Worm (Caenorhabditis elegans) whole organism, L1 larva: Measurements from ENCODE around the gene ucr-1.

Experiments
- C34B4.2 ChIP-seq: sonication (generic microtip); optimal IDR thresholded peaks from 2 replicates; lab custom pipeline; 2017; ENCODE audit warnings: mild to moderate bottlenecking, missing genetic modification characterization, missing compliant biosample characterization
- aha-1 ChIP-seq: fragments of 150-350 bp; optimal IDR thresholded peaks from 2 replicates; lab custom pipeline; 2014; ENCODE audit warnings: missing biosample characterization, missing genetic modification characterization
- alr-1 ChIP-seq: fragments of 200-800 bp; sonication (Bioruptor generic); optimal IDR thresholded peaks from 2 replicates; lab custom pipeline; 2018; ENCODE audit warnings: borderline replicate concordance, mild to moderate bottlenecking, missing genetic modification characterization, missing compliant biosample characterization
- aly-2 ChIP-seq: fragments of 150-350 bp; optimal IDR thresholded peaks from 2 replicates; lab custom pipeline; 2014; ENCODE audit warnings: missing biosample characterization, missing genetic modification characterization
- ceh-63 ChIP-seq: fragments of 200-800 bp; sonication (Bioruptor generic); optimal IDR thresholded peaks from 2 replicates; lab custom pipeline; 2018; ENCODE audit warnings: mild to moderate bottlenecking, missing genetic modification characterization, missing compliant biosample characterization
- ces-1 ChIP-seq: fragments of 150-350 bp; optimal IDR thresholded peaks from 2 replicates; lab custom pipeline; 2014; ENCODE audit warnings: missing biosample characterization, missing genetic modification reagents, missing genetic modification characterization
- dpl-1 ChIP-seq, 3 experiments: fragments of 150-350 bp in 2 of 3; sonication (generic microtip) in 1 of 3; optimal IDR thresholded peaks; 2 replicates each; lab custom pipeline; 2014 to 2017; ENCODE audit warnings: missing biosample characterization in 3 of 3, missing genetic modification characterization in 3 of 3, missing genetic modification reagents in 3 of 3
- dsc-1 ChIP-seq: sonication (generic microtip); optimal IDR thresholded peaks from 2 replicates; lab custom pipeline; 2016; ENCODE audit warnings: mild to moderate bottlenecking, missing genetic modification characterization, missing compliant biosample characterization
- efl-1 ChIP-seq, 4 experiments: fragments of 150-350 bp; optimal IDR thresholded peaks in 3 of 4; peaks in 1 of 4; 1 replicate in 1 of 4; 2 replicates in 3 of 4; lab custom pipeline; 2014; ENCODE audit warnings: missing biosample characterization in 2 of 4, missing genetic modification characterization in 2 of 4, missing genetic modification reagents in 2 of 4
- efl-3 ChIP-seq: fragments of 200-800 bp; sonication (Bioruptor generic); optimal IDR thresholded peaks from 2 replicates; lab custom pipeline; 2018; ENCODE audit warnings: mild to moderate bottlenecking, missing genetic modification characterization, missing compliant biosample characterization
- egl-13 ChIP-seq: sonication (generic microtip); optimal IDR thresholded peaks from 2 replicates; lab custom pipeline; 2016; ENCODE audit warnings: missing genotype, missing genetic modification reagents, missing genetic modification characterization, missing compliant biosample characterization
- elt-3 ChIP-seq, 6 experiments: fragments of 150-350 bp in 1 of 6; sonication (generic microtip); optimal IDR thresholded peaks; 2 replicates each; lab custom pipeline; 2017 to 2018; ENCODE audit warnings: missing biosample characterization in 6 of 6, missing genetic modification characterization in 6 of 6, inconsistent platforms in 1 of 6
- fkh-4 ChIP-seq: sonication (generic microtip); optimal IDR thresholded peaks from 2 replicates; lab custom pipeline; 2016; ENCODE audit warnings: missing compliant biosample characterization, missing genetic modification characterization, borderline replicate concordance
- grh-1 ChIP-seq: fragments of 200-800 bp; sonication (Bioruptor generic); IDR thresholded peaks from 2 replicates; pipeline ENCODE4 v1.3.6; 2022; ENCODE audit warnings: missing genetic modification reagents, missing genetic modification characterization, missing compliant biosample characterization
- hpl-2 ChIP-seq: fragments of 150-350 bp; optimal IDR thresholded peaks from 2 replicates; lab custom pipeline; 2014; ENCODE audit warnings: missing biosample characterization, missing genetic modification reagents, missing genetic modification characterization
- isw-1 ChIP-seq: fragments of 200-800 bp; sonication (Bioruptor generic); IDR thresholded peaks from 2 replicates; pipeline ENCODE4 v1.3.6; 2022; ENCODE audit warnings: missing genetic modification characterization, missing compliant biosample characterization
- jun-1 ChIP-seq: fragments of 150-350 bp; optimal IDR thresholded peaks from 2 replicates; lab custom pipeline; 2014; ENCODE audit warnings: missing biosample characterization, missing genetic modification reagents, missing genetic modification characterization
- lin-14 ChIP-seq: fragments of 200-800 bp; sonication (Bioruptor generic); optimal IDR thresholded peaks from 2 replicates; lab custom pipeline; 2018; ENCODE audit warnings: mild to moderate bottlenecking, missing genetic modification characterization, moderate library complexity, missing compliant biosample characterization
- lin-15B ChIP-seq: fragments of 150-350 bp; sonication (generic microtip); optimal IDR thresholded peaks from 3 replicates; lab custom pipeline; 2014; ENCODE audit warnings: missing biosample characterization, missing genetic modification characterization
- lin-35 ChIP-seq, 2 experiments: fragments of 150-350 bp; optimal IDR thresholded peaks; 2 replicates each; lab custom pipeline; 2014; ENCODE audit warnings: missing biosample characterization in 2 of 2, missing genetic modification characterization in 2 of 2, missing genetic modification reagents in 2 of 2
- lin-39 ChIP-seq: fragments of 150-350 bp; optimal IDR thresholded peaks from 2 replicates; lab custom pipeline; 2014; ENCODE audit warnings: missing biosample characterization, missing genetic modification reagents, missing genetic modification characterization
- lir-3 ChIP-seq: sonication (generic microtip); optimal IDR thresholded peaks from 2 replicates; lab custom pipeline; 2016; ENCODE audit warnings: mild to moderate bottlenecking, missing genetic modification characterization, moderate library complexity, missing compliant biosample characterization; ENCODE audit not compliant: poor library complexity
- lsy-2 ChIP-seq, 2 experiments: fragments of 150-350 bp; optimal IDR thresholded peaks; 2 replicates each; lab custom pipeline; 2014; ENCODE audit warnings: missing biosample characterization in 2 of 2, missing genetic modification characterization in 2 of 2
- mdl-1 ChIP-seq, 2 experiments: fragments of 150-350 bp; optimal IDR thresholded peaks; 2 replicates each; lab custom pipeline; 2014 to 2017; ENCODE audit warnings: missing biosample characterization in 2 of 2, missing genetic modification characterization in 2 of 2, inconsistent platforms in 1 of 2
- mef-2 ChIP-seq: fragments of 150-350 bp; optimal IDR thresholded peaks from 2 replicates; lab custom pipeline; 2014; ENCODE audit warnings: missing biosample characterization, missing genetic modification characterization
- nhr-11 ChIP-seq: fragments of 150-350 bp; optimal IDR thresholded peaks from 2 replicates; lab custom pipeline; 2014; ENCODE audit warnings: missing biosample characterization, missing genetic modification characterization
- nhr-20 ChIP-seq: sonication (generic microtip); optimal IDR thresholded peaks from 2 replicates; lab custom pipeline; 2016; ENCODE audit warnings: mild to moderate bottlenecking, missing genetic modification characterization, missing compliant biosample characterization
- nhr-237 ChIP-seq: fragments of 150-350 bp; optimal IDR thresholded peaks from 2 replicates; lab custom pipeline; 2014; ENCODE audit warnings: missing biosample characterization, missing genetic modification characterization
- nhr-28 ChIP-seq: fragments of 150-350 bp; optimal IDR thresholded peaks from 2 replicates; lab custom pipeline; 2014; ENCODE audit warnings: missing biosample characterization, missing genetic modification characterization
- nhr-71 ChIP-seq: sonication (generic microtip); optimal IDR thresholded peaks from 2 replicates; lab custom pipeline; 2016; ENCODE audit warnings: mild to moderate bottlenecking, missing genetic modification characterization, moderate library complexity, missing compliant biosample characterization
- nhr-76 ChIP-seq: sonication (generic microtip); optimal IDR thresholded peaks from 2 replicates; lab custom pipeline; 2017; ENCODE audit warnings: missing biosample characterization, missing genetic modification characterization
- nhr-84 ChIP-seq: sonication (generic microtip); optimal IDR thresholded peaks from 2 replicates; lab custom pipeline; 2017; ENCODE audit warnings: missing biosample characterization, missing genetic modification characterization
- nhr-85 ChIP-seq: sonication (generic microtip); peaks from one replicate; lab custom pipeline; 2016; ENCODE audit warnings: missing genetic modification characterization, inconsistent platforms, missing compliant biosample characterization
- pag-3 ChIP-seq: sonication (generic microtip); optimal IDR thresholded peaks from 2 replicates; lab custom pipeline; 2017; ENCODE audit warnings: missing genetic modification characterization, mild to moderate bottlenecking, missing compliant biosample characterization, antibody characterized with exemption, borderline replicate concordance; ENCODE audit not compliant: insufficient read depth
- pax-3 ChIP-seq: fragments of 200-800 bp; sonication (Bioruptor generic); optimal IDR thresholded peaks from 2 replicates; lab custom pipeline; 2018; ENCODE audit warnings: mild to moderate bottlenecking, missing genetic modification characterization, moderate library complexity, missing compliant biosample characterization
- pqm-1 ChIP-seq: sonication (generic microtip); optimal IDR thresholded peaks from 3 replicates; lab custom pipeline; 2017; ENCODE audit warnings: missing biosample characterization, missing genetic modification characterization
- rnt-1 ChIP-seq: sonication (generic microtip); optimal IDR thresholded peaks from 2 replicates; lab custom pipeline; 2016; ENCODE audit warnings: mild to moderate bottlenecking, missing genetic modification characterization, moderate library complexity, missing compliant biosample characterization
- skn-1 ChIP-seq: fragments of 150-350 bp; optimal IDR thresholded peaks from 2 replicates; lab custom pipeline; 2014; ENCODE audit warnings: missing biosample characterization, missing genetic modification characterization
- snpc-4 ChIP-seq: fragments of 150-350 bp; optimal IDR thresholded peaks from 2 replicates; lab custom pipeline; 2014; ENCODE audit warnings: missing biosample characterization, missing genetic modification characterization
- sox-4 ChIP-seq: sonication (generic microtip); optimal IDR thresholded peaks from 2 replicates; lab custom pipeline; 2016; ENCODE audit warnings: missing genetic modification characterization, missing compliant biosample characterization
- tbx-2 ChIP-seq: sonication (generic microtip); optimal IDR thresholded peaks from 2 replicates; lab custom pipeline; 2016; ENCODE audit warnings: missing genetic modification characterization, missing compliant biosample characterization
- unc-98 ChIP-seq: fragments of 200-800 bp; sonication (Bioruptor generic); IDR thresholded peaks from 2 replicates; pipeline ENCODE4 v1.3.6; 2022; ENCODE audit warnings: missing genetic modification characterization, missing compliant biosample characterization
- xbp-1 ChIP-seq: sonication (generic microtip); optimal IDR thresholded peaks from 2 replicates; lab custom pipeline; 2016; ENCODE audit warnings: missing genetic modification characterization, missing compliant biosample characterization
- zag-1 ChIP-seq: fragments of 150-350 bp; optimal IDR thresholded peaks from 2 replicates; lab custom pipeline; 2014; ENCODE audit warnings: missing biosample characterization, missing genetic modification characterization

ucr-1 gene

ce11 chrIII:5584647-5585046 is 7.3 kb upstream of the ucr-1 start, which contains the start of gene F56D2.3 (continued):
- TF ChIP-seq mef-2 (tag; lab: Kevin White, UChicago) (no peak), sox-4 (no peak)
- TF ChIP-seq, all 84 proteins: peak for 0

DNA sequence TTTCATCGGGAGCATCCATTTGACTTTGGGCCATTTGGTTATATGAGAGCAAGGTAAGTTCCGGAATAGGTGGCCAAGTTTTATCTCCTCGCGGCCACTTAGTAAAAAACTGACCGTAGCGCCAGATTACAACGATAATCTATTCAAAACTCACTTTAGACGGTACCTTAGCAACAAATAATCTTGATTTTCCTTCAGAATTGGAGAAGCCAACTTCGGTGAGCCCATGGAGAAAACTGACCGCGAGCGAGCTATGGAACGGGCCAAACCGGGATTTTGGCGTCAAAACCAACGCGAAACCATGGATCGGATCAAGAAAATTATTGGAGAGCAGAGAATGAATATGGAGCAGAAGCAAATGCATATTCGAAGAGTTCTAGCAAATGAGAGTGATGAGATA is 6.2 kb upstream of the ucr-1 start:
- no peak for TF ChIP-seq grh-1
- no peak for TF ChIP-seq efl-1 (optimal IDR thresholded peaks at IDR 0.05; lab: Kevin White, UChicago)
- TF ChIP-seq efl-1 (GFP tag; optimal IDR thresholded peaks at IDR 0.05 in 1 of 2; lab: Kevin White, UChicago): peak in 1 of 2 experiments; percentile 82
- no peak for TF ChIP-seq mdl-1 (tag; optimal IDR thresholded peaks at IDR 0.05; lab: Kevin White, UChicago)
- TF ChIP-seq nhr-71 (tag; lab: Kevin White, UChicago): no peak

ce11 chrIII:5586925-5587324 is 5.0 kb upstream of the ucr-1 start, which contains the start of gene F56D2.2:
F56D2.2 (plus strand) TSS chrIII:5587263.
- TF ChIP-seq aha-1 (tag; lab: Kevin White, UChicago) (no peak), lsy-2 (tag; optimal IDR thresholded peaks at IDR 0.05; lab: Kevin White, UChicago) (peak in 1 of 2 experiments; percentile 64), isw-1 (no peak), dpl-1 (GFP tag; optimal IDR thresholded peaks at IDR 0.05; lab: Kevin White, UChicago) (peak; percentile 64 to 87 (median 77)), lin-15B (peak; percentile 31), efl-1 (optimal IDR thresholded peaks at IDR 0.05; lab: Kevin White, UChicago) (peak; percentile 18 to 82), efl-1 (GFP tag; optimal IDR thresholded peaks at IDR 0.05 in 1 of 2; lab: Kevin White, UChicago) (peak; percentile 86 to 98), fkh-4 (tag; lab: Kevin White, UChicago) (no peak), tbx-2 (no peak), pag-3 (tag; lab: Kevin White, UChicago) (no peak), nhr-20 (tag; lab: Kevin White, UChicago) (no peak), egl-13 (tag; lab: Kevin White, UChicago) (no peak), snpc-4 (tag; lab: Kevin White, UChicago) (no peak), ceh-63 (no peak), lin-35 (GFP tag; optimal IDR thresholded peaks at IDR 0.05; lab: Kevin White, UChicago) (peak; percentile 71 to 91)

DNA sequence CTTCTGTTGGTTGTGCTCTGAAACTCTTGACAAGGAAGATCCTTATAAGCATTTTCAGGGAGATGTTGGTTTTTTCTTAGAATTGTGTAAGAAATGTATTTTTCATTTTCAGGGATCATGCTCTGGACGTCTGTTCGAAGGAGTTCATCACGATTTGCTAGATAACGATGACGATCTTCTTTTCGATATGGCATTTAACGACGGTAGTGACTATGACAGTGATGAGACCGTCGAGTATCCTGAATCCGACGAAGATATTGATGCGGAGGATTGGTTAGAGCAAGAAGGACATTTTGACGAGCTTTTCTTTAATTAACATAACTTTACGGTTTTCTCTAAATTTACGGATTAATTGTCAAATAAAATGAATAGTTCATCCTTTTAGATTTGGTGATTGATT is 3.2 kb upstream of the ucr-1 start:
- peak; percentile 27 for TF ChIP-seq aly-2 (tag; lab: Kevin White, UChicago)
- no peak for TF ChIP-seq rnt-1 (tag; lab: Kevin White, UChicago)
- no peak for TF ChIP-seq efl-3 (GFP tag; lab: Kevin White, UChicago)

- peak in 2 of 6 experiments; percentile 3 to 44 for TF ChIP-seq elt-3 (tag; optimal IDR thresholded peaks at IDR 0.05; lab: Kevin White, UChicago)
- no peak for TF ChIP-seq zag-1 (tag; lab: Kevin White, UChicago)
- no peak for TF ChIP-seq C34B4.2 (tag; lab: Kevin White, UChicago)
- TF ChIP-seq unc-98: no peak
- no peak for TF ChIP-seq jun-1 (tag; lab: Kevin White, UChicago)
- TF ChIP-seq isw-1: no peak
- TF ChIP-seq mdl-1 (tag; optimal IDR thresholded peaks at IDR 0.05; lab: Kevin White, UChicago): no peak
- TF ChIP-seq lin-35 (GFP tag; optimal IDR thresholded peaks at IDR 0.05; lab: Kevin White, UChicago): peak in 1 of 2 experiments; percentile 25
- peak; percentile 59 for TF ChIP-seq lin-14 (GFP tag; lab: Kevin White, UChicago)
- no peak for TF ChIP-seq ces-1
- TF ChIP-seq nhr-84 (tag; lab: Kevin White, UChicago): no peak
- TF ChIP-seq pax-3 (tag; lab: Kevin White, UChicago): no peak
- TF ChIP-seq lin-39 (tag; lab: Kevin White, UChicago): no peak
- no peak for TF ChIP-seq alr-1 (tag; lab: Kevin White, UChicago)
- peak; percentile 71 for TF ChIP-seq nhr-85 (tag; lab: Kevin White, UChicago)
- no peak for TF ChIP-seq nhr-11 (tag; lab: Kevin White, UChicago)
- TF ChIP-seq nhr-237 (tag; lab: Kevin White, UChicago): no peak
- no peak for TF ChIP-seq nhr-28 (tag; lab: Kevin White, UChicago)
- TF ChIP-seq skn-1 (tag; lab: Kevin White, UChicago): no peak
- TF ChIP-seq egl-13 (tag; lab: Kevin White, UChicago): no peak
- TF ChIP-seq rnt-1 (tag; lab: Kevin White, UChicago): peak; percentile 12
- TF ChIP-seq nhr-76: no peak
- TF ChIP-seq dsc-1 (tag; lab: Kevin White, UChicago): no peak
- TF ChIP-seq hpl-2 (GFP tag; lab: Kevin White, UChicago): no peak
- no peak for TF ChIP-seq xbp-1
- TF ChIP-seq pqm-1 (tag; lab: Kevin White, UChicago): no peak
- no peak for TF ChIP-seq ceh-63
- TF ChIP-seq lir-3 (tag; lab: Kevin White, UChicago): no peak
Measured at ce11 chrIII:5594350-5594749, 2.4 kb downstream of the ucr-1 start.
